Worm (Caenorhabditis elegans): ENCODE results near the gene Y73B6BL.289.
A peak's percentile ranks its signal among the peaks of the same experiment; 100 is the strongest.

Gene Y73B6BL.289

ce11 chrIV:6325772-6326171 is 21.5 kb upstream of the Y73B6BL.289 start:
- TF ChIP-seq nhr-2 (tag; optimal IDR thresholded peaks at IDR 0.05) (no peak), mls-2 (tag; optimal IDR thresholded peaks at IDR 0.05) (no peak), unc-39 (tag; optimal IDR thresholded peaks at IDR 0.05) (no peak), ztf-11 (tag; optimal IDR thresholded peaks at IDR 0.05) (no peak), tbx-8 (GFP tag; optimal IDR thresholded peaks at IDR 0.05) (no peak), drap-1 (GFP tag; optimal IDR thresholded peaks at IDR 0.05) (no peak), lin-13 (tag; optimal IDR thresholded peaks at IDR 0.05) (no peak), bed-3 (GFP tag; optimal IDR thresholded peaks at IDR 0.05) (no peak), elt-3 (tag; optimal IDR thresholded peaks at IDR 0.05) (no peak), unc-120 (tag; optimal IDR thresholded peaks at IDR 0.05; ENCODE audit: poor library complexity, severe bottlenecking) (no peak), ceh-39 (tag; optimal IDR thresholded peaks at IDR 0.05) (no peak), lsy-2 (tag; optimal IDR thresholded peaks at IDR 0.05) (no peak), snpc-4 (tag; optimal IDR thresholded peaks at IDR 0.05) (no peak), zip-8 (tag; optimal IDR thresholded peaks at IDR 0.05) (no peak), nhr-28 (tag; optimal IDR thresholded peaks at IDR 0.05) (no peak), mep-1 (tag; optimal IDR thresholded peaks at IDR 0.05) (no peak)

DNA sequence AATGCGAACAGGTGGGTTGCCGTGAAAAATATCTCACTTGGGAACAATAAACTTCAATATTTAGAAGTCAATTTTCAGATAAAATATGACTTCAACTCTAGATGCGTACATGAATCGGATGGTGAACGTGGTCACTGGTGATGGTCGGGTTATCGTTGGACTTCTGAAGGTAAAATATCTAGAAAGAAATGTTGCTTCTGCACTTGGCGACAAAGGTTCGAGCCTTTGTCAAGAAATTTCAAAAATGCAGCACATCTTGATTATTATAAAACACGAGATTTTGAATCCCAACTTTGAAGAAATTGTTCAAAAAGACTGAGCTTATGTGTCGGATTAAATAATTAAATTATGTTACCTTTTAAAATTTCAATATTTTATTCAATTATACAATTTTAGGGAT is 20.9 kb upstream of the Y73B6BL.289 start, which contains the start of gene lsm-8:
TSS of gene lsm-8 (plus strand) at position 79 of the 400 bp plus-strand sequence.
- TF ChIP-seq bed-3 (GFP tag; optimal IDR thresholded peaks at IDR 0.05) = no peak
- TF ChIP-seq tbx-8 (GFP tag; optimal IDR thresholded peaks at IDR 0.05) = no peak
- TF ChIP-seq flh-1 (GFP tag; optimal IDR thresholded peaks at IDR 0.05) = no peak
- TF ChIP-seq mls-2 (tag; optimal IDR thresholded peaks at IDR 0.05) = no peak
- TF ChIP-seq zip-8 (tag; optimal IDR thresholded peaks at IDR 0.05) = no peak
- TF ChIP-seq ces-1 (GFP tag; optimal IDR thresholded peaks at IDR 0.05) = no peak
- TF ChIP-seq lin-32 (GFP tag; optimal IDR thresholded peaks at IDR 0.05) = no peak
- no peak for TF ChIP-seq nhr-76 (tag; optimal IDR thresholded peaks at IDR 0.05)
- no peak for TF ChIP-seq ceh-83 (GFP tag; optimal IDR thresholded peaks at IDR 0.05)
- no peak for TF ChIP-seq pha-4 (tag; optimal IDR thresholded peaks at IDR 0.05)
- no peak for TF ChIP-seq drap-1 (GFP tag; optimal IDR thresholded peaks at IDR 0.05)
- TF ChIP-seq ceh-43 (GFP tag; optimal IDR thresholded peaks at IDR 0.05) = no peak
- no peak for TF ChIP-seq lsy-2 (tag; optimal IDR thresholded peaks at IDR 0.05)
- no peak for TF ChIP-seq mep-1 (tag; optimal IDR thresholded peaks at IDR 0.05)

ce11 chrIV:6327363-6328015 is 19.8 kb upstream of the Y73B6BL.289 start:
- TF ChIP-seq nhr-237 (tag; optimal IDR thresholded peaks at IDR 0.05) (no peak), elt-1 (tag; optimal IDR thresholded peaks at IDR 0.05; ENCODE audit: borderline replicate concordance, insufficient read depth) (peak; percentile 15), drap-1 (GFP tag; optimal IDR thresholded peaks at IDR 0.05) (no peak), ceh-43 (GFP tag; optimal IDR thresholded peaks at IDR 0.05) (no peak), lsy-2 (tag; optimal IDR thresholded peaks at IDR 0.05) (no peak), tbx-8 (GFP tag; optimal IDR thresholded peaks at IDR 0.05) (no peak), mab-5 (tag; optimal IDR thresholded peaks at IDR 0.05) (no peak), unc-39 (tag; optimal IDR thresholded peaks at IDR 0.05) (no peak), elt-3 (tag; optimal IDR thresholded peaks at IDR 0.05) (no peak), ceh-39 (tag; optimal IDR thresholded peaks at IDR 0.05) (peak; percentile 55), mep-1 (tag; optimal IDR thresholded peaks at IDR 0.05) (peak; percentile 25), nhr-12 (tag; optimal IDR thresholded peaks at IDR 0.05) (no peak), ham-2 (GFP tag; optimal IDR thresholded peaks at IDR 0.05) (no peak), flh-1 (GFP tag; optimal IDR thresholded peaks at IDR 0.05) (no peak), bed-3 (GFP tag; optimal IDR thresholded peaks at IDR 0.05) (no peak), pha-4 (tag; optimal IDR thresholded peaks at IDR 0.05) (no peak), unc-120 (tag; optimal IDR thresholded peaks at IDR 0.05; ENCODE audit: poor library complexity, severe bottlenecking) (no peak), ztf-11 (tag; optimal IDR thresholded peaks at IDR 0.05) (no peak), lin-32 (GFP tag; optimal IDR thresholded peaks at IDR 0.05) (no peak), ces-1 (GFP tag; optimal IDR thresholded peaks at IDR 0.05) (peak; percentile 73), sem-2 (GFP tag; optimal IDR thresholded peaks at IDR 0.05) (no peak), ceh-83 (GFP tag; optimal IDR thresholded peaks at IDR 0.05) (no peak)

DNA sequence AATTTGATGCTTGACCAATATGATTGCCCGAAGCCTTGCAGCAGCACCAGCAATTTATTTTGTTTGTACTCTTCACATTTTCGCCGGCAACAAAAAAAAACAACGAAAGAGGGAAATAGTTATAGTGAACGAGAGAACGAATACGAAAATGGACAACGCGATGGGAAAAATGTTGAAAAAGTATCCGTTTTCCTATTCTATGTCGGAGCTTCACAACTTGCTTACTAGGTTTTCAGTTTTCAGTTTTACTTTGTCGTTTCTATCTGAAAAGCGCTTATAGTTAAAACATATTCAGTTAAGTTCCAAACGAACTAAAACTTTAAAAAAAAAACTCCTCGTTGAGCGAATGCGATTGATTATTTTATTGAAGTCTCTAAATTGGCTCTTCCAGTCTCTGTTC is 19.1 kb upstream of the Y73B6BL.289 start:
- TF ChIP-seq bed-3 (GFP tag; optimal IDR thresholded peaks at IDR 0.05) = no peak
- TF ChIP-seq nhr-12 (tag; optimal IDR thresholded peaks at IDR 0.05) = no peak
- no peak for TF ChIP-seq hlh-1 (tag; optimal IDR thresholded peaks at IDR 0.05)
- TF ChIP-seq unc-120 (tag; optimal IDR thresholded peaks at IDR 0.05; ENCODE audit: poor library complexity, severe bottlenecking) = no peak
- TF ChIP-seq unc-62 (GFP tag; optimal IDR thresholded peaks at IDR 0.05) = no peak
- no peak for TF ChIP-seq drap-1 (GFP tag; optimal IDR thresholded peaks at IDR 0.05)
- no peak for TF ChIP-seq nhr-28 (tag; optimal IDR thresholded peaks at IDR 0.05)
- no peak for TF ChIP-seq blmp-1 (tag; optimal IDR thresholded peaks at IDR 0.05)
- no peak for TF ChIP-seq ztf-11 (tag; optimal IDR thresholded peaks at IDR 0.05)

Data from whole organism, mixed stage, embryonic.